Worm (Caenorhabditis elegans) whole organism, L4/young adult: ENCODE results near the gene rps-4.

Experiments used
- W03F9.2 ChIP-seq: fragments of 150-350 bp; optimal IDR thresholded peaks from 2 replicates; lab custom pipeline; 2014; ENCODE audit warnings: missing biosample characterization, missing genetic modification characterization
- him-1 ChIP-seq: sonication (generic microtip); optimal IDR thresholded peaks from 2 replicates; lab custom pipeline; 2016; ENCODE audit warnings: missing genotype, missing genetic modification reagents, missing genetic modification characterization, missing compliant biosample characterization

ce11 chrIV:7133140-7133539, 48.7 kb upstream of the rps-4 start, which contains the start of gene cyn-12:
- no peak for TF ChIP-seq W03F9.2 (tag; lab: Kevin White, UChicago)
- TF ChIP-seq him-1 (tag; lab: Kevin White, UChicago): no peak
